Fruit fly (Drosophila melanogaster) ovary, adult (tissue): ENCODE measurements around the gene CG46312.

Experiments
- CG17801 ChIP-seq: fragments of 200-800 bp; optimal IDR thresholded peaks from 2 replicates; lab custom pipeline; 2019; ENCODE audit warnings: missing biosample characterization, mild to moderate bottlenecking, missing genetic modification characterization, moderate library complexity; ENCODE audit not compliant: partially characterized antibody

CG46312 gene

DNA sequence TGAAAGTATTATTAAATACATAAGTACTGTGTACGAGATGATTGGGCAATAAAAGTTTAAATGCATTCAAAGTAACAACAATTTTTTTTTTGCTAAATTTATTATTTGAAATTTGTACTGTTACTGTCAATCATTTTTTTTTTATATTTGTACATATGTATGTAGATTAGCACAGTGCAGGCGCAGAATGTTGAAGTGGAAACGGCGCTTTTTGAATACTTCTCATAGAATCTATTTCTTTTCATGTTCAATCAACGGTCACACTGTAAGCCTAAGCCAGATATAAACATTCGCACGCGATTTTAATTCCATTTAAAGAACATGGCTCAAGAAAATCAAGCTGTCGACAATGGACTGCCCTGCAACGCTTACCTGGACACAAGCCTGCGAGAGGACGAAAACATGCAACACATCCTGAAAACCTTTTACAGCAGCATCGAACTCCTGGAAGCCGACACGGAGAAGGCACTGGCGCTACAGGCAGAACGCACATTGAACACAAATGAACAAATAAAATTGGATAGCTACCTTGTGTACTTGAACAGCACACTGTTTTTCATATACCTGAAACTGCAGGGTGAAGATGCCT, 46.9 kb downstream of the CG46312 start, which contains the start of gene Rrp47:
Gene Rrp47 (plus strand): TSS at position 163 of the 589 bp plus-strand sequence.
- no peak for TF ChIP-seq CG17801

DNA sequence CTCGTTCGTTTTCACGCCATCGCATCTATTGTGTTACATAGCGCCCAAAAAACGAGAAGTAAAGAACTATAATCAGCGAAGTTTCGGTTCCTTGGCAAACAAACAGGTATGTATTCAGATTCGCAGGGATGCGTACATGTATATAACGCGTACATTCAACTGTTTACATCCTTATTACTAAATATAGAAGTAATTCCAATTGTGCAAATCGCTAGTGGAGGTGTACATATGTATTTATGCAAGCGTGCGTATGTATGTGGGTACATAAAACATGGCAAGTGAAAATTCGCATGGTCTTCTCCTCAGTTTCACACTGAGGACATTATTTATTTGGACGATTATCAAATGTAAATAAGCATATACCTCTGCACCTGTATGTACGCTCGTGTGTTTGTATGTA, 50.2 kb downstream of the CG46312 start:
- TF ChIP-seq CG17801: no peak

- no peak for TF ChIP-seq CG17801
These were observed 50.9 kb downstream of the CG46312 start, which contains the start of gene CG8924 for dm6 chrX:15940956-15941246. TSS of gene CG8924 (plus strand) at chrX:15941077.

DNA sequence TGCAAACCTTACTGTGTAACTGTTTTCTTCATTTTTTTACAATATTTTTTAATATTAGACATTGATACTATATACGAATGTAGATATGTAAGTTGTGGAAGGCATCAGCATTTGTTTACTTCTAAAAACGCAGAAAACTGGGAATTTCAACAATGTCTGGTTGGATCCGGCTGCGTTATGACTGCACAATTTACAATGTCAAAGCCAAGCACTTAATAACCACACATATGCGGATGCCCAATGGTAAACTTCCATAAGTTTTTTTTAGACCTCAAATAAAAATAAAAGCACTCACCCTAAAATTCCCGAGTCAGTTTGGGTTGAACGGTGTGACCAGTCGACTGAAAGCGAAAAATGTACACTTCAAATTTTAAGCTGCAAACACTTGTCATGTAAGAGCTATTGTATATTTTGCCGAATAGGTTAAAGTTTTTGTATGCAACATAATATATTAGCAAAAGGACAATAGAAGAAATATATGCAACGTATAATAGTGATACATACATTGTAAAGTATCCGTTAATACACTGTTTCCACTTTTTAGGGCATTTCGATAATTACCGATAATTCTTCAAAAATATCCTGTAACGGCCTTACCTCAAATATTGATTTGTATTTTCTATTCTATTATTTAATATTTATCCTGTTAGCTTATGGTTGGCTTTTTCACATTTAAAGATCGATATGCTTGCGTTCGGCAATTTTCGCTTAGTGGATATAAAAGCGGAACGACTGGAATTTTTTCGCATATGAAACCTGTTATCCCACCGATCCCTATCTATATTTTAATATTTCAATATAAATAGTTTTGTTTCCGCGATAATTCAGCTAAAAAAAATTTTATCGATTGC, 51.4 kb downstream of the CG46312 start, which contains the start of gene Stim:
Gene Stim (minus strand): TSS at position 347 of the 851 bp plus-strand sequence.
- TF ChIP-seq CG17801: no peak
